Worm (Caenorhabditis elegans): ENCODE results near the gene ubxn-6.

Gene ubxn-6

DNA sequence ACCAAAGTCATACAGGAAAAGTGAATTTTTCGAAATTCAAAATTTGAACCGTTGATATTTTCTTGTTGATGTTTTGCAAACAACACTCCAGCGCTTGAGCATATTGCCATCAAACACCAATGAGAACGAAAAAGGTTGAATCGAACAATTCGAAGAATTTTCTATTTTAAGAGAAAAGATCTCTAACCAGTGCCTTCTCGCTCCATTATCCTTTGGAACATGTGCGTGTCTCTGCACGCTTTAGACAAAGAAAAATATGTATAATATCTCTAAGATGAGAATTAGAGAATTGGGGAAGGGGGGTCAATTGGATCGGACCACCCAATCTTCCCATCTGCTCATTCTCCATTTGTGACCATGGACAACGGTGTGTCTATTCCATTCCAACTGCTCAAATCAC, 45.5 kb downstream of the ubxn-6 start, which contains the start of gene Y17G9B.2:
TSS of gene Y17G9B.2 (plus strand) at position 301 of the 400 bp plus-strand sequence.
- TF ChIP-seq ttx-3 (tag; optimal IDR thresholded peaks at IDR 0.05), result no peak
- TF ChIP-seq T23F11.4 (GFP tag; optimal IDR thresholded peaks at IDR 0.05), result no peak
- TF ChIP-seq pha-2 (tag; optimal IDR thresholded peaks at IDR 0.05), result no peak
- no peak for TF ChIP-seq ahr-1 (tag; optimal IDR thresholded peaks at IDR 0.05)

DNA sequence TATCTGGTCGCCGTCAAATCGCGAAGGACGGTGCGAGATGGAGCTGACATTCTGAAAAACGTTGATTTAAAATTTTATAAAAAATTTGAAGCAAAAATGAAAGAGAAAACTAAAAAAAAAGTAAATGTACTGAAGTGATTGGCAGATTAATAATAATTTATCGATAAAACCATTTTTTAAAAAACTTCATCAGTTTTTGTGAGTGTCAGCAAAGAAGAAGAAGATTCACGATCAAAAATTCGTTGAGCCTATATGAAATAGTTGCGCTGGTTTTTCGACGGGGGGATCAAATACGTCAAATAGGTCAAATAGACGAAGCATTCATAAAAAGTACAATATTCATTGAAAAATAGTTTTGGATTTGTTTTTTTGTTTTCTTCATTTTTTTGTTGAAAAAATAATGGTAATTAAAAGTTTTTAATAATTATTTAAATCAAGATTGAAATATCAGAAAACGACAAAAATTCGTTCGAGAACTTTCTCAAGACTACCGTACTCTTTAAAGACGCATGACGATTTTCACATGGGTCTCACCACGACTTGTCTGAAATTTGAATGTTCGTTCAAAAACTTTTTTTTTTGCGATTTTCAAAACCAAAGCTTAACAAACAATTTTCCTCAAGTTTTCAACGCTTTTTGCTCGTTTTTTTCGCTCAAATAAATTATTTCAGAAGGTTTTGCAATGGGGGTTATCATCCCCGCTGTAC, 48.8 kb downstream of the ubxn-6 start, which contains the start of the genes memi-1 and cyp-31A3:
TSS of gene memi-1 (minus strand) at position 51 of the 707 bp plus-strand sequence.
TSS of gene cyp-31A3 (plus strand) at position 672 of the 707 bp plus-strand sequence.
- TF ChIP-seq syd-9 (tag; optimal IDR thresholded peaks at IDR 0.05), result no peak
- TF ChIP-seq ceh-2 (tag; optimal IDR thresholded peaks at IDR 0.05), result no peak
- TF ChIP-seq madf-2 (tag; optimal IDR thresholded peaks at IDR 0.05), result no peak
- no peak for TF ChIP-seq elt-2 (tag; optimal IDR thresholded peaks at IDR 0.05)
- TF ChIP-seq npax-4 (tag; optimal IDR thresholded peaks at IDR 0.05), result no peak
- TF ChIP-seq ref-2 (tag; optimal IDR thresholded peaks at IDR 0.05), result no peak
- TF ChIP-seq pha-2 (tag; optimal IDR thresholded peaks at IDR 0.05), result no peak
- no peak for TF ChIP-seq nhr-11 (tag; optimal IDR thresholded peaks at IDR 0.05)
- no peak for TF ChIP-seq hlh-8 (tag; optimal IDR thresholded peaks at IDR 0.05)
- TF ChIP-seq fkh-10 (GFP tag; optimal IDR thresholded peaks at IDR 0.05), result no peak

DNA sequence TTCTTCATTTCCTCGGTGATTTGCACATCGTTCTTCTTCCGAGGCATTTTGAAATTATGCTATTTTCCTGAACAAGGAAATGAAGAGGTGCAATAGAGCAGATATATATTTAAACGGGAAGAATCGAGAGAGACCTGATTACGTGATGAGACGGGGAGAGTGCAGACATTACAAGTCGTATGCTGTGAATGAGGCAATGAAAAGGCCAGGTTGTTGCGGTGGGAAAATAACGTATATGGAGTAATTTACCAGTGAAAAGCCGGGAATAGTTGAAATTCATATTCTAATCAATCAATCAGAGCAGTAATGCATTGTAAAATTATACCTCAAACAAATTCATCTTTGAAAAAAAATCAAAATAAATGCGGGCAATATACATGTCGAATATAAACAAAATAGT, 50.6 kb downstream of the ubxn-6 start, which contains the start of gene Y17G9B.8:
TSS of gene Y17G9B.8 (minus strand) at position 182 of the 400 bp plus-strand sequence.
- TF ChIP-seq fkh-6 (tag; optimal IDR thresholded peaks at IDR 0.05) (no peak), ref-2 (tag; optimal IDR thresholded peaks at IDR 0.05) (no peak), nfya-1 (tag; optimal IDR thresholded peaks at IDR 0.05) (no peak), T23F11.4 (GFP tag; optimal IDR thresholded peaks at IDR 0.05) (no peak), ahr-1 (tag; optimal IDR thresholded peaks at IDR 0.05) (no peak), Y22D7AL.16 (tag; optimal IDR thresholded peaks at IDR 0.05) (no peak), elt-2 (tag; optimal IDR thresholded peaks at IDR 0.05) (no peak), rnt-1 (tag; optimal IDR thresholded peaks at IDR 0.05) (no peak), fax-1 (tag; optimal IDR thresholded peaks at IDR 0.05) (no peak), pag-3 (tag; optimal IDR thresholded peaks at IDR 0.05; ENCODE audit: borderline replicate concordance) (no peak), K02D7.2 (tag; optimal IDR thresholded peaks at IDR 0.05) (no peak), odd-2 (tag; optimal IDR thresholded peaks at IDR 0.05) (no peak), unc-86 (tag; optimal IDR thresholded peaks at IDR 0.05) (no peak), pha-2 (tag; optimal IDR thresholded peaks at IDR 0.05) (no peak), pqm-1 (tag; optimal IDR thresholded peaks at IDR 0.05) (no peak), ceh-48 (tag; optimal IDR thresholded peaks at IDR 0.05) (no peak)

Data from whole organism, late embryonic.